Worm (Caenorhabditis elegans): ENCODE results near the gene math-7.

DNA sequence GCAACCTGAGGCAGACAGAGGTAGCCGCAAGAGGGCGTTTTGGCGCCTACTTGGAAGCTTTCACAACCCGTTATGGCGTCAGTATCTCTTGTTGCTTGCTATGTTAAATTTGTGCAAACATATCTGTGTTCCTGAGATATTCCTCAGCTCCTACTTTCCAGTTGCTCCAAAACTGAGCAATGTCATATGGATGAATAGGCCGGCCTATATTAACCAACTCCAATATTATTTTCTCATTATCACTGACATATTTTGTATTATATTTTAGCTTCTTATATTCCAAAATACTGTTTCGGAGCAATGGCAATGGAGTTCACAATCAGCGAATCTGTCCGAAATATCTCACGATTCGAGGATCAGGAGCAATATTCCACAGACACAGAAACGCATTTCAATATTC lies 10.6 kb downstream of the math-7 start, which contains the start of gene math-13:
- TF ChIP-seq eyg-1 (tag; optimal IDR thresholded peaks at IDR 0.05) (no peak), elt-4 (tag; optimal IDR thresholded peaks at IDR 0.05) (no peak), ceh-6 (GFP tag; optimal IDR thresholded peaks at IDR 0.05) (no peak), fkh-10 (GFP tag; optimal IDR thresholded peaks at IDR 0.05) (no peak), ceh-18 (tag; optimal IDR thresholded peaks at IDR 0.05) (no peak), sox-4 (tag; optimal IDR thresholded peaks at IDR 0.05) (no peak), ceh-45 (GFP tag; IDR thresholded peaks at IDR 0.05) (no peak), elt-2 (tag; optimal IDR thresholded peaks at IDR 0.05) (no peak), ama-1 (optimal IDR thresholded peaks at IDR 0.05) (no peak), T23F11.4 (GFP tag; optimal IDR thresholded peaks at IDR 0.05) (no peak), nhr-11 (tag; optimal IDR thresholded peaks at IDR 0.05) (no peak)

Data from whole organism, late embryonic.